Fruit fly (Drosophila melanogaster): ENCODE results near the gene Hsp22.

DNA sequence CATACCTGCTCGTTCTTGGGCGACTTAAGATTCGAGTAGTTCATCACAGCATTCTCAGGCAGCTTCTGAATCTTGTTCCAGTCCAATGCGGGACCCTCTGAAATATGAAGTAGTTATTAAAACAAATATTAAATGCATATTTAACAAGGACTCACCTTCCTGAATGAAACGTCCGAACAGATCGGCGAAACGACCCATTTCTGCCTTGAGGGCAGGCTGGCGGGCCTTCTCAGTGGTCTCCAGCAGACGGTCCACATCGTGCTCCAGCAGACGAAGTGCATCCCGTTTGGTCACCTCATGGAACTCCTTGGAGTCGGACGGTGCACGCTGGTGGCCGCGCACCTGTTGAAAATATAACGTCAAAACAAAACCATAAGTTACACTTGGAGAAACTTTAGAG, 19.0 kb upstream of the Hsp22 start, which contains the start of gene CG32040:
- TF ChIP-seq rn (GFP tag; IDR thresholded peaks at IDR 0.05) (no peak), CG9948 (tag; optimal IDR thresholded peaks at IDR 0.05) (no peak), CG32121 (GFP tag; IDR thresholded peaks at IDR 0.05) (no peak), gl (tag; optimal IDR thresholded peaks at IDR 0.05) (no peak), fd96Ca (GFP tag; IDR thresholded peaks at IDR 0.05) (no peak), CG17806 (tag; optimal IDR thresholded peaks at IDR 0.05) (no peak), CG8159 (tag; optimal IDR thresholded peaks at IDR 0.05) (no peak), Pif1B (GFP tag; optimal IDR thresholded peaks at IDR 0.05) (no peak), CG4496 (GFP tag; IDR thresholded peaks at IDR 0.05) (no peak), Snoo (tag; optimal IDR thresholded peaks at IDR 0.05) (no peak), D1 (tag; optimal IDR thresholded peaks at IDR 0.05) (no peak), CG15710 (tag; optimal IDR thresholded peaks at IDR 0.05) (no peak)

Data from whole organism, pupa.